Fruit fly (Drosophila melanogaster): Measurements from ENCODE around the gene CG32683.
A peak's percentile ranks its signal among the peaks of the same experiment; 100 is the strongest.

DNA sequence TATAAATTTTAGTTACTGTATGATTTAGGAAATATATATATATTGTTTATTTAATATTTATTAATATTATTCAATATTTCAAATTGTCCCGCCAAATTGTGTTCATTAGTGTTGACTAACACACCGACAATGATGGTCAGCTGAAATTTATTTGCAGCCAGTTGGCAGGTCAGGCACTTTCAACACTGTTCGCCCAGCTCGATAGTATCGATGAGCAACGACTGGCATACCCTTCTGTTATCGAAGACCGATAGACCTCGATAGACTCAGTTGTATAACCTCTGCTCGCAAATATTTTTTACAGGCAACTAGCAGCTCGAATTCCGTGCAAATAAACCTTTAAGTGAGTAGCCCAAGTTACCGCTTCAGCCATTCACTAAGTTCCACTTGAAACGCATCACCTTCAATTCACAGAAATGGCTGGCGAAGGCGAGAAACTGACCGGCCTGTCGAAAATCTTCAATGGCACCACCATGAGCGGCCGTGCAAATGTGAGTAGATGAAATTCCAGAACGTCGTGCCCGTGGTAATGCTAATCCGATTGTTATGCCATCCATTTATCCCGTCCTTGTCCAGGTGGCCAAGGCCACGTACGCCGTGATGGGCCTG is 5.9 kb upstream of the CG32683 start, which contains the start of gene Neb-cGP:
- TF ChIP-seq Mnt (GFP tag; optimal IDR thresholded peaks at IDR 0.05) (peak; percentile 84), CG12768 (GFP tag; optimal IDR thresholded peaks at IDR 0.05) (peak; percentile 62), ovo (GFP tag; optimal IDR thresholded peaks at IDR 0.05) (peak; percentile 77), Hr96 (GFP tag; optimal IDR thresholded peaks at IDR 0.05) (no peak), bab1 (GFP tag; optimal IDR thresholded peaks at IDR 0.05) (peak; percentile 88), kay (GFP tag; ENCODE audit: borderline replicate concordance) (no peak), pad (GFP tag; optimal IDR thresholded peaks at IDR 0.05) (peak; percentile 86)

Data from whole organism, adult.